Fruit fly (Drosophila melanogaster) whole organism, larva: ENCODE measurements around the gene CG17207.

Experiments used
- noc ChIP-seq: fragments of 200-800 bp; sonication (Bioruptor generic); optimal IDR thresholded peaks from 3 replicates; lab custom pipeline; 2019; ENCODE audit warnings: missing biosample characterization, mild to moderate bottlenecking, missing genetic modification characterization, moderate library complexity

Gene CG17207

dm6 chr3R:12408160-12408559 is 30.8 kb downstream of the CG17207 start, which contains the start of gene CG5196:
Gene CG5196 (plus strand): TSS chr3R:12408316.
- TF ChIP-seq noc (tag; lab: Kevin White, UChicago) = peak; percentile 37

dm6 chr3R:12406235-12407196 is 32.4 kb downstream of the CG17207 start, which contains the start of gene CG5167:
Gene CG5167 (plus strand): TSS chr3R:12406532.
- peak; percentile 68 for TF ChIP-seq noc (tag; lab: Kevin White, UChicago)

- no peak for TF ChIP-seq noc (tag; lab: Kevin White, UChicago)
Observed at dm6 chr3R:12405928-12406234, 33.1 kb downstream of the CG17207 start, which contains the start of gene Cyp9f2. Gene Cyp9f2 (minus strand): TSS chr3R:12406028.

dm6 chr3R:12405134-12405533 is 33.8 kb downstream of the CG17207 start:
- no peak for TF ChIP-seq noc (tag; lab: Kevin White, UChicago)

- TF ChIP-seq noc (tag; lab: Kevin White, UChicago) = peak; percentile 97
Observed at dm6 chr3R:12402935-12403334, 36.0 kb downstream of the CG17207 start.

dm6 chr3R:12401672-12402296 is 37.2 kb downstream of the CG17207 start, which contains the start of gene DNAlig3:
Gene DNAlig3 (minus strand): TSS chr3R:12401839.
- TF ChIP-seq noc (tag; lab: Kevin White, UChicago) = no peak

dm6 chr3R:12398620-12399247 is 40.2 kb downstream of the CG17207 start, which contains the start of gene Cyp9f3:
Gene Cyp9f3 (minus strand): TSS chr3R:12398929.
- no peak for TF ChIP-seq noc (tag; lab: Kevin White, UChicago)

dm6 chr3R:12398054-12398453 is 40.9 kb downstream of the CG17207 start:
- no peak for TF ChIP-seq noc (tag; lab: Kevin White, UChicago)

- TF ChIP-seq noc (tag; lab: Kevin White, UChicago) = no peak
Observed at dm6 chr3R:12395880-12396279, 43.1 kb downstream of the CG17207 start, which contains the start of the genes CG10096 and CG10097. Gene CG10096 (minus strand): TSS chr3R:12395980. Gene CG10097 (minus strand): TSS chr3R:12395980.
